Worm (Caenorhabditis elegans): Measurements from ENCODE around the gene F36D3.14.

DNA sequence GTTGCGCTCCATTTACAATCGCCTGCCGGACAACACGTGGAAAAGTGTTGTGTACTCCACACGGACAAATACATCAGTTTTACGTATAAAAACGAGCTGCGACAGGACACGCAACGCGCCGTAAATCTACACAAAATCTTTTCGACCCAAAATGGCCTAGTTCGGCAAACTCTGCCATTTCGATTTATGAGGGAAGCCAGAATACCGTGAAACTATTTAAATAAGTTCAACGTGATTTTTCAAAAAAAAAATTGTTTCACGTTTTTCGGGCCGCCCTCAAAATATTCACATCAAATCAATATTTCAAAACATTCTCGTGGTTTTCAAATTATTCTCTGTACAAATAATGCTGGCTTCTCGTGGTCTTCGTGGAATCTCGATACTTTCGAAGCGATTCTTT, 23.8 kb upstream of the F36D3.14 start, which contains the start of gene F36D3.8:
- no peak for TF ChIP-seq ztf-23 (GFP tag; IDR thresholded peaks at IDR 0.05)
- no peak for TF ChIP-seq T22C8.4 (GFP tag; IDR thresholded peaks at IDR 0.05)
- TF ChIP-seq med-1 (GFP tag; optimal IDR thresholded peaks at IDR 0.05; ENCODE audit: insufficient read depth), result no peak
- no peak for TF ChIP-seq klf-2 (GFP tag; conservative IDR thresholded peaks at IDR 0.05)
- TF ChIP-seq ref-1 (GFP tag; conservative IDR thresholded peaks at IDR 0.05), result no peak
